Fruit fly (Drosophila melanogaster): Measurements from ENCODE around the gene CG9663.

- no peak for TF ChIP-seq CTCF (optimal IDR thresholded peaks at IDR 0.05)
- no peak for TF ChIP-seq CG8478 (optimal IDR thresholded peaks at IDR 0.05)
These were observed 37.3 kb downstream of the CG9663 start for dm6 chr2L:3265635-3266034.

Data from S2 (cell line).